Worm (Caenorhabditis elegans) whole organism, L1 larva: ENCODE data around the gene abhd-5.1.

Source experiments
- ama-1 ChIP-seq: fragments of 150-350 bp; optimal IDR thresholded peaks from 2 replicates; lab custom pipeline; 2014
- lin-13 ChIP-seq: fragments of 150-350 bp; optimal IDR thresholded peaks from 2 replicates; lab custom pipeline; 2014; ENCODE audit warnings: missing biosample characterization, missing genetic modification reagents, missing genetic modification characterization
- nhr-28 ChIP-seq: fragments of 150-350 bp; optimal IDR thresholded peaks from 2 replicates; lab custom pipeline; 2014; ENCODE audit warnings: missing biosample characterization, missing genetic modification characterization
- unc-130 ChIP-seq: fragments of 150-350 bp; optimal IDR thresholded peaks from 2 replicates; lab custom pipeline; 2017; ENCODE audit warnings: missing biosample characterization, missing genetic modification characterization, inconsistent platforms
- unc-62 ChIP-seq: fragments of 150-350 bp; optimal IDR thresholded peaks from 2 replicates; lab custom pipeline; 2014; ENCODE audit warnings: missing biosample characterization, missing genetic modification reagents, missing genetic modification characterization

ce11 chrV:4889477-4889876 lies 42.0 kb downstream of the abhd-5.1 start, which contains the start of gene ugt-12:
- TF ChIP-seq unc-130 (tag; lab: Kevin White, UChicago) (no peak), ama-1 (lab: Kevin White, UChicago) (no peak), unc-62 (GFP tag; lab: Kevin White, UChicago) (no peak), lin-13 (no peak), nhr-28 (tag; lab: Kevin White, UChicago) (no peak)
